Fruit fly (Drosophila melanogaster): ENCODE data around the gene CG14546.

The CG14546 gene

dm6 chr3R:25888307-25889075 lies 33.9 kb downstream of the CG14546 start, which contains the start of gene Lnk (continued):
- TF ChIP-seq crol (GFP tag; IDR thresholded peaks at IDR 0.05) (no peak), gsb (GFP tag; IDR thresholded peaks at IDR 0.05) (no peak), onecut (GFP tag; IDR thresholded peaks at IDR 0.05) (no peak), Dbx (GFP tag; IDR thresholded peaks at IDR 0.05) (no peak), dati (GFP tag; IDR thresholded peaks at IDR 0.05) (no peak), CG8089 (GFP tag; optimal IDR thresholded peaks at IDR 0.05) (no peak), Hr51 (GFP tag; optimal IDR thresholded peaks at IDR 0.05) (no peak), CG9797 (GFP tag; optimal IDR thresholded peaks at IDR 0.05) (peak; percentile 79), h (optimal IDR thresholded peaks at IDR 0.05) (no peak), CG3847 (GFP tag; IDR thresholded peaks at IDR 0.05) (peak; percentile 55), trh (GFP tag; optimal IDR thresholded peaks at IDR 0.05) (peak; percentile 17), Mrtf (GFP tag; IDR thresholded peaks at IDR 0.05) (no peak), stwl (tag; optimal IDR thresholded peaks at IDR 0.05) (peak; percentile 51), kni (GFP tag; optimal IDR thresholded peaks at IDR 0.05) (peak; percentile 45), lmd (GFP tag; IDR thresholded peaks at IDR 0.05) (no peak), stc (GFP tag; IDR thresholded peaks at IDR 0.05) (no peak), CG8765 (GFP tag; IDR thresholded peaks at IDR 0.05) (peak; percentile 8; the same call in 1 of the 2 replicates), otp (GFP tag; IDR thresholded peaks at IDR 0.05) (no peak), HLHmδ (GFP tag; optimal IDR thresholded peaks at IDR 0.05) (no peak), CrebB (tag; optimal IDR thresholded peaks at IDR 0.05) (peak; percentile 32), CG1024 (GFP tag; IDR thresholded peaks at IDR 0.05) (no peak), Side (GFP tag; optimal IDR thresholded peaks at IDR 0.05) (no peak), Ets97D (GFP tag; optimal IDR thresholded peaks at IDR 0.05) (peak; percentile 90), CG18599 (GFP tag; optimal IDR thresholded peaks at IDR 0.05) (no peak), CG30431 (GFP tag; optimal IDR thresholded peaks at IDR 0.05) (no peak), CG10209 (GFP tag; optimal IDR thresholded peaks at IDR 0.05) (no peak), btn (GFP tag; optimal IDR thresholded peaks at IDR 0.05) (no peak), CG9727 (GFP tag; optimal IDR thresholded peaks at IDR 0.05) (peak; percentile 4), usp (GFP tag; optimal IDR thresholded peaks at IDR 0.05) (no peak), BEAF-32 (GFP tag; optimal IDR thresholded peaks at IDR 0.05) (peak; percentile 96), sens (GFP tag) (peak; percentile 69), Bdp1 (GFP tag; optimal IDR thresholded peaks at IDR 0.05) (no peak), shn (GFP tag; optimal IDR thresholded peaks at IDR 0.05) (peak; percentile 18), CG11085 (GFP tag; IDR thresholded peaks at IDR 0.05) (no peak), CG17328 (GFP tag; IDR thresholded peaks at IDR 0.05) (no peak), CG8388 (GFP tag; optimal IDR thresholded peaks at IDR 0.05) (no peak), Doc3 (GFP tag; IDR thresholded peaks at IDR 0.05; ENCODE audit: partially characterized antibody) (peak; percentile 80), CG2712 (tag; optimal IDR thresholded peaks at IDR 0.05) (peak; percentile 33), croc (GFP tag; conservative IDR thresholded peaks at IDR 0.05) (no peak), scrt (GFP tag; optimal IDR thresholded peaks at IDR 0.05) (no peak), Sry-δ (GFP tag; optimal IDR thresholded peaks at IDR 0.05) (peak; percentile 99), Ravus (GFP tag; IDR thresholded peaks at IDR 0.05) (no peak), danr (GFP tag; IDR thresholded peaks at IDR 0.05) (no peak), nerfin-2 (GFP tag; IDR thresholded peaks at IDR 0.05; ENCODE audit: partially characterized antibody) (peak; percentile 68), NFAT (GFP tag; IDR thresholded peaks at IDR 0.05) (no peak; the same call in 1 of the 2 replicates), CG3995 (GFP tag; optimal IDR thresholded peaks at IDR 0.05) (no peak), grau (tag; optimal IDR thresholded peaks at IDR 0.05) (no peak), knrl (GFP tag; IDR thresholded peaks at IDR 0.05; ENCODE audit: partially characterized antibody) (peak; percentile 88), twi (tag; optimal IDR thresholded peaks at IDR 0.05) (no peak), pho (GFP tag; optimal IDR thresholded peaks at IDR 0.05) (peak; percentile 26), CG10565 (GFP tag; optimal IDR thresholded peaks at IDR 0.05) (no peak)

Measured in whole organism, embryonic.